Worm (Caenorhabditis elegans) whole organism, late embryonic: ENCODE data around the gene Y37H2A.1.

Experiments used
- C38D4.7 ChIP-seq: fragments of 200-800 bp; sonication (Bioruptor generic); optimal IDR thresholded peaks from 2 replicates; lab custom pipeline; 2018; ENCODE audit warnings: mild to moderate bottlenecking, missing genetic modification characterization, moderate library complexity, missing compliant biosample characterization
- K02D7.2 ChIP-seq: sonication (generic microtip); optimal IDR thresholded peaks from 2 replicates; lab custom pipeline; 2017; ENCODE audit warnings: mild to moderate bottlenecking, missing genetic modification characterization, missing compliant biosample characterization
- ahr-1 ChIP-seq: sonication (generic microtip); optimal IDR thresholded peaks from 2 replicates; lab custom pipeline; 2016; ENCODE audit warnings: missing genetic modification characterization, missing compliant biosample characterization
- ama-1 ChIP-seq: fragments of 150-350 bp; optimal IDR thresholded peaks from 2 replicates; lab custom pipeline; 2014
- ceh-14 ChIP-seq: sonication (generic microtip); optimal IDR thresholded peaks from 2 replicates; lab custom pipeline; 2016; ENCODE audit warnings: missing genotype, missing genetic modification characterization, missing compliant biosample characterization
- ceh-18 ChIP-seq: sonication (generic microtip); optimal IDR thresholded peaks from 2 replicates; lab custom pipeline; 2016; ENCODE audit warnings: missing genetic modification characterization, missing compliant biosample characterization
- ceh-2 ChIP-seq: sonication (generic microtip); optimal IDR thresholded peaks from 2 replicates; lab custom pipeline; 2016; ENCODE audit warnings: missing genotype, missing genetic modification characterization, missing compliant biosample characterization
- ceh-24 ChIP-seq: sonication (generic microtip); optimal IDR thresholded peaks from 2 replicates; lab custom pipeline; 2016; ENCODE audit warnings: mild to moderate bottlenecking, missing genetic modification characterization, missing compliant biosample characterization
- ceh-30 ChIP-seq: fragments of 150-350 bp; optimal IDR thresholded peaks from 2 replicates; lab custom pipeline; 2014; ENCODE audit warnings: missing biosample characterization, missing genetic modification characterization
- ceh-31 ChIP-seq: sonication (generic microtip); optimal IDR thresholded peaks from 2 replicates; lab custom pipeline; 2016; ENCODE audit warnings: missing genetic modification characterization, missing compliant biosample characterization
- ceh-34 ChIP-seq: sonication (generic microtip); optimal IDR thresholded peaks from 2 replicates; lab custom pipeline; 2016; ENCODE audit warnings: mild to moderate bottlenecking, missing genetic modification characterization, missing compliant biosample characterization
- ceh-45 ChIP-seq: fragments of 200-800 bp; sonication (Bioruptor generic); IDR thresholded peaks from 2 replicates; pipeline ENCODE4 v1.3.6; 2022; ENCODE audit warnings: missing genetic modification reagents, missing genetic modification characterization, missing compliant biosample characterization
- ceh-48 ChIP-seq: sonication (generic microtip); optimal IDR thresholded peaks from 2 replicates; lab custom pipeline; 2016; ENCODE audit warnings: missing genetic modification characterization, inconsistent platforms, missing compliant biosample characterization
- ceh-6 ChIP-seq: fragments of 200-800 bp; sonication (Bioruptor generic); optimal IDR thresholded peaks from 2 replicates; lab custom pipeline; 2018; ENCODE audit warnings: mild to moderate bottlenecking, missing genetic modification characterization, missing compliant biosample characterization
- che-1 ChIP-seq: sonication (generic microtip); optimal IDR thresholded peaks from 2 replicates; lab custom pipeline; 2016; ENCODE audit warnings: mild to moderate bottlenecking, missing genetic modification characterization, missing compliant biosample characterization
- dve-1 ChIP-seq: sonication (generic microtip); optimal IDR thresholded peaks from 2 replicates; lab custom pipeline; 2017; ENCODE audit warnings: antibody characterized with exemption, mild to moderate bottlenecking, missing genetic modification characterization, missing compliant biosample characterization
- elt-2 ChIP-seq: sonication (generic microtip); optimal IDR thresholded peaks from 2 replicates; lab custom pipeline; 2016; ENCODE audit warnings: missing genetic modification reagents, missing genetic modification characterization, missing compliant biosample characterization
- fkh-6 ChIP-seq: sonication (generic microtip); optimal IDR thresholded peaks from 2 replicates; lab custom pipeline; 2016; ENCODE audit warnings: missing genetic modification characterization, missing compliant biosample characterization
- gmeb-2 ChIP-seq: sonication (generic microtip); optimal IDR thresholded peaks from 2 replicates; lab custom pipeline; 2016; ENCODE audit warnings: missing genetic modification characterization, inconsistent platforms, missing compliant biosample characterization
- hlh-13 ChIP-seq: fragments of 200-800 bp; sonication (Bioruptor generic); optimal IDR thresholded peaks from 2 replicates; lab custom pipeline; 2018; ENCODE audit warnings: mild to moderate bottlenecking, missing genetic modification characterization, missing compliant biosample characterization
- hlh-15 ChIP-seq: sonication (generic microtip); optimal IDR thresholded peaks from 2 replicates; lab custom pipeline; 2016; ENCODE audit warnings: missing genetic modification characterization, missing compliant biosample characterization
- hlh-30 ChIP-seq: sonication (generic microtip); optimal IDR thresholded peaks from 2 replicates; lab custom pipeline; 2017; ENCODE audit warnings: antibody characterized with exemption, missing genetic modification characterization, missing compliant biosample characterization; ENCODE audit not compliant: insufficient read depth
- hlh-8 ChIP-seq: sonication (generic microtip); optimal IDR thresholded peaks from 2 replicates; lab custom pipeline; 2016; ENCODE audit warnings: missing genotype, missing genetic modification characterization, missing compliant biosample characterization
- lin-11 ChIP-seq: fragments of 200-800 bp; sonication (Bioruptor generic); optimal IDR thresholded peaks from 2 replicates; lab custom pipeline; 2018; ENCODE audit warnings: mild to moderate bottlenecking, missing genetic modification characterization, missing compliant biosample characterization
- madf-2 ChIP-seq: sonication (generic microtip); optimal IDR thresholded peaks from 2 replicates; lab custom pipeline; 2017; ENCODE audit warnings: missing genetic modification characterization, missing compliant biosample characterization
- nfya-1 ChIP-seq: sonication (generic microtip); optimal IDR thresholded peaks from 2 replicates; lab custom pipeline; 2017; ENCODE audit warnings: missing genetic modification characterization, mild to moderate bottlenecking, missing compliant biosample characterization, antibody characterized with exemption, moderate library complexity
- odd-2 ChIP-seq: sonication (generic microtip); optimal IDR thresholded peaks from 2 replicates; lab custom pipeline; 2017; ENCODE audit warnings: antibody characterized with exemption, mild to moderate bottlenecking, missing genetic modification characterization, missing compliant biosample characterization
- pat-9 ChIP-seq: fragments of 200-800 bp; sonication (Bioruptor generic); optimal IDR thresholded peaks from 2 replicates; lab custom pipeline; 2018; ENCODE audit warnings: mild to moderate bottlenecking, missing genetic modification characterization, moderate library complexity, missing compliant biosample characterization
- pax-1 ChIP-seq: fragments of 150-350 bp; optimal IDR thresholded peaks from 2 replicates; lab custom pipeline; 2014; ENCODE audit warnings: missing biosample characterization, missing genetic modification characterization
- pha-4 ChIP-seq: fragments of 150-350 bp; optimal IDR thresholded peaks from 2 replicates; lab custom pipeline; 2018; ENCODE audit warnings: missing biosample characterization, missing genetic modification reagents, missing genetic modification characterization
- ref-2 ChIP-seq: sonication (generic microtip); optimal IDR thresholded peaks from 2 replicates; lab custom pipeline; 2016; ENCODE audit warnings: missing genetic modification characterization, missing compliant biosample characterization
- sox-4 ChIP-seq: sonication (generic microtip); optimal IDR thresholded peaks from 2 replicates; lab custom pipeline; 2017; ENCODE audit warnings: mild to moderate bottlenecking, missing genetic modification characterization, inconsistent platforms, missing compliant biosample characterization
- tbx-2 ChIP-seq: sonication (generic microtip); optimal IDR thresholded peaks from 2 replicates; lab custom pipeline; 2016; ENCODE audit warnings: missing genetic modification characterization, missing compliant biosample characterization
- tbx-7 ChIP-seq: sonication (generic microtip); optimal IDR thresholded peaks from 2 replicates; lab custom pipeline; 2016; ENCODE audit warnings: missing genotype, missing genetic modification characterization, missing compliant biosample characterization
- ttx-3 ChIP-seq: sonication (generic microtip); optimal IDR thresholded peaks from 2 replicates; lab custom pipeline; 2016; ENCODE audit warnings: missing genetic modification reagents, missing genetic modification characterization, missing compliant biosample characterization
- unc-3 ChIP-seq, 2 experiments: fragments of 200-800 bp in 1 of 2; sonication (Bioruptor generic) in 1 of 2; sonication (generic microtip) in 1 of 2; conservative IDR thresholded peaks in 1 of 2; optimal IDR thresholded peaks in 1 of 2; 2 replicates each; pipeline versions ENCODE4 v1.3.6 to Lab custom; 2016 to 2022; ENCODE audit warnings: missing compliant biosample characterization in 2 of 2, missing genetic modification characterization in 2 of 2, missing genetic modification reagents in 1 of 2
- unc-42 ChIP-seq: sonication (generic microtip); optimal IDR thresholded peaks from 2 replicates; lab custom pipeline; 2016; ENCODE audit warnings: missing genotype, missing genetic modification characterization, missing compliant biosample characterization
- unc-55 ChIP-seq: sonication (generic microtip); optimal IDR thresholded peaks from 2 replicates; lab custom pipeline; 2017; ENCODE audit warnings: missing biosample characterization, missing genetic modification reagents, missing genetic modification characterization
- unc-86 ChIP-seq: sonication (generic microtip); optimal IDR thresholded peaks from 2 replicates; lab custom pipeline; 2016; ENCODE audit warnings: missing genetic modification characterization, missing compliant biosample characterization

The Y37H2A.1 gene

DNA sequence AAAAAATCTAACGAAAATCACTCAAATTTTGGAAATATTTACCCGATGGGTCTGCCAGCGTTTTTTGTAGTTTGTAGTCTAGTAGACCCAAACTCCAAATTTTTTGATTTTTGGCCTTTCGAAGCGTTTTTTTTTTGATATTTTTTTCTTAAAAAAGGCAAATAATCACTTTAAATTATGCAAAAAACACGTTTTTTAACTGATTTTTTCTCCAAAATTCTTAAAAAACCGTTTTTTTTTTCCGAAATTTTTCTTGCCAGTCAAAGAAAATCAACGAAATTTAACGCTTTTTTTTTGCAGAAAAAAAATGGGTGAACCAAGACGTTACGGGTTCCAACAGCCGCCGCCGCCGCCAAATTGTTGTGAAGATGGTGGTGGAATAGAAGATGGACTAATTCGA, at the start of gene Y37H2A.1:
Gene Y37H2A.1 (plus strand): TSS at position 301 of the 400 bp plus-strand sequence.
- TF ChIP-seq ceh-24 (tag; lab: Kevin White, UChicago): no peak
- no peak for TF ChIP-seq ceh-30 (tag; lab: Kevin White, UChicago)
- no peak for TF ChIP-seq che-1 (tag; lab: Kevin White, UChicago)

DNA sequence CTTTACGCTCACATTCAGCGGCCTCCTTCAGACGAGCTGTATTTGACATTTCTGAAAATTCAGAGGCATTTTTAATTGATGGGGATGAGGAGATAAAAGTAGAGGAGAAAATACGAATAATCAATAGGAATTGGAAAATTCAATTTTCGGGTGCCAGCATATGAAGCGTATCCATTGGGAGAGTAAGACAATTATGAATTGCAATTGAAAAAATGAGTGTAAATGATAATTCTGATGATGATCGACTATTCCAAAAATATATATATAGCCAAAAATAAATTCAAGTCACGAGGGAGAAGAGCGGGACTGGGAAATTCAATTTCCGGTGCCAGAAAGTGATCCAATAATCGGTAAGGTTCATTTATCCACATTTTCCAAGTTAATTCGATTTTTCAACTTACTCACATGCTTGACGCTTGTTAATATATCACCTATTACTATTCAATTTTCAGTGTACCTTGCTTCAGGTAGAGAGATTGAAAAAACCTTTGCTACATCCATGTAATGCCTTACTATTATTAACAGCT, 41.7 kb upstream of the Y37H2A.1 start, which contains the start of gene Y59A8B.8:
Gene Y59A8B.8 (minus strand): TSS at position 51 of the 527 bp plus-strand sequence.
- TF ChIP-seq madf-2 (tag; lab: Kevin White, UChicago) (no peak), unc-42 (tag; lab: Kevin White, UChicago) (peak; percentile 49), ceh-34 (tag; lab: Kevin White, UChicago) (no peak), hlh-13 (GFP tag; lab: Kevin White, UChicago) (no peak), C38D4.7 (GFP tag; lab: Kevin White, UChicago) (no peak), ama-1 (lab: Kevin White, UChicago) (no peak), tbx-7 (no peak)

DNA sequence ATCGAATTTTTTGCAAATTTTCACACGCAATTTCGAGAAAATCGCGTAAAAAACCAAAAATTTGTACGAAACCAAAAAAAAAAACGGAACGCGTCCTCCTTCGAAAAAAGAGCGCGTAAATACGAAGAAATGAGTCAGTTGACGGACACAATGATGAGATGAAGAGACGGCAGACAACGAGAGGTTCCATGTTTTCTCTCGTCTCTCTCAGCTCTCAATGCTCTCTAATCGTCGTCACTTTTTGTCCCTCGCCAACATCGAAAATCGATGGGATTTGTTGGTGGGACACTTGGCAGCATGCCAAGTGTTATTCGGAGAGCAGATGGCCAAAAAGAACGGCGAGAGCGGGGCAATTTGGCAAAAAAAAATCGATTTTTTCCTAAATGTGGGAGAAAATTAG, 28.9 kb upstream of the Y37H2A.1 start:
- TF ChIP-seq tbx-2 (tag; lab: Kevin White, UChicago) (peak; percentile 45), che-1 (tag; lab: Kevin White, UChicago) (no peak), ceh-6 (no peak), ceh-45 (GFP tag; lab: Robert Waterston, UW) (no peak), madf-2 (tag; lab: Kevin White, UChicago) (no peak), ama-1 (lab: Kevin White, UChicago) (no peak), fkh-6 (tag; lab: Kevin White, UChicago) (no peak), hlh-13 (GFP tag; lab: Kevin White, UChicago) (no peak), pha-4 (tag; lab: Kevin White, UChicago) (no peak), ceh-18 (peak; percentile 24), ceh-2 (tag; lab: Kevin White, UChicago) (no peak), unc-3 (GFP tag; conservative IDR thresholded peaks at IDR 0.05; lab: Robert Waterston, UW) (no peak), unc-3 (tag; optimal IDR thresholded peaks at IDR 0.05; lab: Kevin White, UChicago) (no peak), pax-1 (no peak), unc-42 (tag; lab: Kevin White, UChicago) (peak; percentile 38), hlh-15 (tag; lab: Kevin White, UChicago) (no peak), ceh-30 (tag; lab: Kevin White, UChicago) (peak; percentile 75), ahr-1 (tag; lab: Kevin White, UChicago) (no peak), elt-2 (tag; lab: Kevin White, UChicago) (no peak), gmeb-2 (tag; lab: Kevin White, UChicago) (no peak), ceh-31 (tag; lab: Kevin White, UChicago) (peak; percentile 76), tbx-7 (no peak), nfya-1 (tag; lab: Kevin White, UChicago) (peak; percentile 70), ttx-3 (tag; lab: Kevin White, UChicago) (no peak), sox-4 (tag; lab: Kevin White, UChicago) (no peak), pat-9 (tag; lab: Kevin White, UChicago) (no peak), K02D7.2 (tag; lab: Kevin White, UChicago) (no peak), dve-1 (tag; lab: Kevin White, UChicago) (peak; percentile 21), odd-2 (tag; lab: Kevin White, UChicago) (no peak), unc-86 (tag; lab: Kevin White, UChicago) (no peak), ref-2 (tag; lab: Kevin White, UChicago) (no peak), ceh-34 (tag; lab: Kevin White, UChicago) (peak; percentile 39), ceh-14 (tag; lab: Kevin White, UChicago) (no peak), ceh-48 (tag; lab: Kevin White, UChicago) (peak; percentile 100), lin-11 (tag; lab: Kevin White, UChicago) (no peak), unc-55 (GFP tag; lab: Kevin White, UChicago) (peak; percentile 68), hlh-8 (no peak), hlh-30 (peak; percentile 74)
